Worm (Caenorhabditis elegans) whole organism, L4/young adult: ENCODE measurements around the gene ZK185.2.

Source experiments
- W03F9.2 ChIP-seq: fragments of 150-350 bp; optimal IDR thresholded peaks from 2 replicates; lab custom pipeline; 2014; ENCODE audit warnings: missing biosample characterization, missing genetic modification characterization
- dao-5 ChIP-seq: sonication (generic microtip); optimal IDR thresholded peaks from 2 replicates; lab custom pipeline; 2016; ENCODE audit warnings: missing genotype, missing genetic modification characterization, moderate library complexity, missing compliant biosample characterization
- him-1 ChIP-seq: sonication (generic microtip); optimal IDR thresholded peaks from 2 replicates; lab custom pipeline; 2016; ENCODE audit warnings: missing genotype, missing genetic modification reagents, missing genetic modification characterization, missing compliant biosample characterization

ZK185.2 gene

ce11 chrIV:4536247-4536646, at the start of gene ZK185.2:
ZK185.2 (plus strand) TSS chrIV:4536547.
- TF ChIP-seq dao-5 (tag; lab: Kevin White, UChicago) (no peak), W03F9.2 (tag; lab: Kevin White, UChicago) (no peak), him-1 (no peak)

DNA sequence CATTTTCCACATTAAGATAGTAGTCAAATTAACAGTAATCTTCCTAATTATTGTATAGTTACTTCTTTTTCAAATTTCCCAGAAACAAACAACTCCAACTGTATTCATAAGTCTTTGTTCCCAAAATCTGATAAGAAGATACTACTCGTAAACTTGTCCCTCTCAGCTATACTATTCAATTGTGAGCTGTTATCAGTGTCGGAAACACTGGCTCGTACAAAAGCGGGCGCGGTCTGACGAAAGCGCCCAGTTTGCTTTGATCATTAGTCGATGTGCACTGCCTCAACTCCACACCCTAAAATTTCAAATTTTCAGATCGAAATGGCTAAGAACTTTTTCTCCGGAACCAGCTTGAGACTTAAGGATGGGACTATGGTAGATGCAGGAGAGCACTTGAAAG, 49.6 kb upstream of the ZK185.2 start, which contains the start of gene trx-3:
trx-3 (plus strand) TSS at position 291 of the 400 bp plus-strand sequence.
- TF ChIP-seq dao-5 (tag; lab: Kevin White, UChicago) (no peak), him-1 (no peak), W03F9.2 (tag; lab: Kevin White, UChicago) (no peak)

- TF ChIP-seq him-1 (no peak), dao-5 (tag; lab: Kevin White, UChicago) (no peak), W03F9.2 (tag; lab: Kevin White, UChicago) (no peak)
These were observed 46.1 kb upstream of the ZK185.2 start, which contains the start of gene ZK180.7 for ce11 chrIV:4490148-4490652. ZK180.7 (plus strand) TSS chrIV:4490542.

DNA sequence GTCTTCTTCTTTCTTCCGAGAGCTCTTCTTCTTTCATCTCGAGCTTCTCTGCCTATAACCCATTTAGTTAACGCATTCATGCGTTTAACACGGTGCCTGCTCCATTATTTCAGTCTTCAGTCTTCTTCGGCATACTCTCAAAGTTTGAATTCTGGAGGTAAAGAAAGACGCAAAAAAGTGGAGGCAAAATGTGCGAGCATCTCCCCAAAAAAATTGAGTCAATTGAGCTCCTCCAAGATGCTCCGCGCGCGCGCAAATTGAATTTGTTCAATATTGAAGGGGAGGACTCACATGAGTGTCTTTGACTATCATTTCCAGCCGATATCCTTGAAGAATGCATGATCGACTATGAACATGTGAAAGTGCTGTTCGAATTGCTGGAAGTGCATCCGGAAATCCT, 31.3 kb upstream of the ZK185.2 start:
- no peak for TF ChIP-seq him-1

DNA sequence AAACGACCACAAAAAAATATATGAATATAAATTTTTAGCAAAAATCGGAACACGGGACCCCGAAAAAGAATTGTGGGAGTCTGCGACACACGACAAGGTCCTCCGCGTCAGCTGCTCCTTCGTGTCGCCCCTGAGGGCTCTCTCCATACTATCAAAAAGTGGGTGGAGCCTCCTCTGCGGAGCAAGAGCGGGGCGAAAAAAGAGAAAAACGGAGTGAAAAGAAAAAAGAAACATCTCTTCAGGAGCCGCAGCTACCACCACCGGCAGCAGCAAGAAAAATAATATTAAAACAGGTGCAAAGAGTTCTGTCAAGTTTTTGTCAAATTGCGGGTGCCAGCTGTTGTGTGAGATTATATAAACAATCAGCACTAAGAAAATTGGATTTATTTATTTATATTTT, 29.7 kb upstream of the ZK185.2 start, which contains the start of gene gbb-2:
gbb-2 (minus strand) TSS at position 112 of the 400 bp plus-strand sequence.
- TF ChIP-seq dao-5 (tag; lab: Kevin White, UChicago) (no peak), him-1 (no peak), W03F9.2 (tag; lab: Kevin White, UChicago) (no peak)

- TF ChIP-seq W03F9.2 (tag; lab: Kevin White, UChicago), result no peak
- no peak for TF ChIP-seq dao-5 (tag; lab: Kevin White, UChicago)
- TF ChIP-seq him-1, result no peak
These were observed 25.0 kb upstream of the ZK185.2 start, which contains the start of the genes rfth-1 and ZK180.8 for ce11 chrIV:4511259-4511890. rfth-1 (minus strand) TSS chrIV:4511309. ZK180.8 (minus strand) TSS chrIV:4511724.

- no peak for TF ChIP-seq dao-5 (tag; lab: Kevin White, UChicago)
- TF ChIP-seq W03F9.2 (tag; lab: Kevin White, UChicago), result peak; percentile 68
- peak; percentile 71 for TF ChIP-seq him-1
These were observed 23.0 kb upstream of the ZK185.2 start, which contains the start of gene sar-1 for ce11 chrIV:4513269-4513819. sar-1 (minus strand) TSS chrIV:4513319.

DNA sequence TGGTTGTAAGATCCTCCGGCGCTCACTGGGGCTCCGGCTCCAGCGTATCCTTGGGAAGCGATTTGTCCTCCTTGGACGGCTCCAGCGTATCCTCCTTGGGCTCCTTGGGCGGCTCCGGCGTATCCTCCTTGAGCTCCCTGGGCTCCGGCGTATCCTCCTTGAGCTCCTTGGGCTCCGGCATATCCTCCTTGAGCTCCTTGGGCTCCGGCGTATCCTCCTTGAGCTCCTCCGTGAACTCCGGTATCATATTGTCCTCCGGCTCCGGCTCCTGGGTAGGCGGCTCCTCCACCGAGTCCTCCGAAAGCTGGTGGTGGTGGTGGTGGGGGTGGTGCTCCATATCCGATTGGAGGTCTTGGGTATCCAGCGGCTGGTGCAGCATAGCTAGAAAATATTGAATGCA, 19.9 kb upstream of the ZK185.2 start:
- TF ChIP-seq dao-5 (tag; lab: Kevin White, UChicago), result no peak
- no peak for TF ChIP-seq him-1
- TF ChIP-seq W03F9.2 (tag; lab: Kevin White, UChicago), result no peak

ce11 chrIV:4517066-4517465, 19.3 kb upstream of the ZK185.2 start, which contains the start of gene ZK180.5:
ZK180.5 (minus strand) TSS chrIV:4517166.
- TF ChIP-seq him-1 (no peak), W03F9.2 (tag; lab: Kevin White, UChicago) (no peak), dao-5 (tag; lab: Kevin White, UChicago) (no peak)

ce11 chrIV:4518111-4518510, 18.2 kb upstream of the ZK185.2 start:
- TF ChIP-seq him-1, result no peak
- TF ChIP-seq W03F9.2 (tag; lab: Kevin White, UChicago), result no peak
- no peak for TF ChIP-seq dao-5 (tag; lab: Kevin White, UChicago)

DNA sequence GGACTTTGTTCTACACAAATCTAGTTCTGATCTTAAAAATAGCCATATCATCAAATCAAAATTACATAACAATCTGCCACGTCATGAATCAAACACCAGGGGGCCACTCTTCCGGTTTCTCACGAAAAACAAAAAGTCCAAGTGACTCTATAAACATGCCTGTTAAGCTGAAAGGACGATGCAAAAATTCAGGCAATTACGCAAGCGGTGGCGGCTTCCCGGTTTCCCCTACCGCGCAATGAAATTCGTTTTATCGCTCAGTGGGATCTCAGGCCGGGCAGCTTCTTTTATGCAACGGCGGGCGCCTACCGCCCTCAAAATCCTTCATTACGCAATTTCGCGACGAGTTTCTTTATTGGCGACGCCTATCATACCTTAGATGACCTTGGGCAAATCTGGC, 16.6 kb upstream of the ZK185.2 start:
- TF ChIP-seq W03F9.2 (tag; lab: Kevin White, UChicago), result no peak
- no peak for TF ChIP-seq him-1
- no peak for TF ChIP-seq dao-5 (tag; lab: Kevin White, UChicago)

DNA sequence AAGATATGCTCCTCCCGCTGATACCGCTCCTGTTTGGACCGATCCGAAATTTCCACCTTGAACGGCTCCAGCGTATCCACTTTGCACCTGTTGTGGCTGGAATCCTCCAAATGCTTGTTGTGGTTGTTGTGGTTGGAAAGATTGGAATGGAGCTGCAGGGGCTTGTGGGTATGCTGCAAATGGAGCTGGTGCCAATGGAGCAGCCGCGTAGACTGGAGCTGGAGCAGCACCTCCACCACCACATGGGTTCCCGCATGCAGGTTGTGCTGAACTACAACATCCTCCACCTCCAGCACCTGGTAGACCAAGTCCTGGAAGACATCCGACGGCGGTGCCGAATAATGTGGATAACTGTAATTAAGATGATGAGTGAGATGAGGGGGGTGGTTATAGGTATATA, 12.9 kb upstream of the ZK185.2 start:
- TF ChIP-seq W03F9.2 (tag; lab: Kevin White, UChicago) (no peak), dao-5 (tag; lab: Kevin White, UChicago) (no peak), him-1 (no peak)

DNA sequence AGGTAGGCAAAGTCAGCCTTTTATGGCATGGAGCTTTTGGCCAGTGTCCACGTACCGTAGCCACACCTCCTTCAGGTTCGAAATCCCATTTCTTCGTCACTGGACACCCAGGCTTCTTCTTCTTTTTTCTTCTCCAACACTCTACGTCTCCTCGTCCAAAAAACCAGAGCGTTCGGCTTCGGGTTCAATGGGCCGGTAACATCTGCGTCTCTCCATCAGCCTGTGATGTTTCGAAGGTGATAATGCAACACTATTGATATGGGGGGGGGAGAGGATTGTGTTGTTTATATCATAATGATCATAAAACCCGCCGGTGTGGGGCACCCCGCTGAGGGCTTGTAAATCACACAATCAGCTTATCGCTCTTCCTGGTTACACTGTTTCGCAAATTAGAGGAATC, 11.4 kb upstream of the ZK185.2 start, which contains the start of gene ZK180.6:
ZK180.6 (minus strand) TSS at position 101 of the 400 bp plus-strand sequence.
- TF ChIP-seq W03F9.2 (tag; lab: Kevin White, UChicago) (no peak), dao-5 (tag; lab: Kevin White, UChicago) (no peak), him-1 (no peak)

ce11 chrIV:4526028-4526427, 10.3 kb upstream of the ZK185.2 start:
- TF ChIP-seq dao-5 (tag; lab: Kevin White, UChicago), result no peak
- TF ChIP-seq W03F9.2 (tag; lab: Kevin White, UChicago), result no peak
- no peak for TF ChIP-seq him-1
